Fruit fly (Drosophila melanogaster): ENCODE data around the gene Ube4A.

DNA sequence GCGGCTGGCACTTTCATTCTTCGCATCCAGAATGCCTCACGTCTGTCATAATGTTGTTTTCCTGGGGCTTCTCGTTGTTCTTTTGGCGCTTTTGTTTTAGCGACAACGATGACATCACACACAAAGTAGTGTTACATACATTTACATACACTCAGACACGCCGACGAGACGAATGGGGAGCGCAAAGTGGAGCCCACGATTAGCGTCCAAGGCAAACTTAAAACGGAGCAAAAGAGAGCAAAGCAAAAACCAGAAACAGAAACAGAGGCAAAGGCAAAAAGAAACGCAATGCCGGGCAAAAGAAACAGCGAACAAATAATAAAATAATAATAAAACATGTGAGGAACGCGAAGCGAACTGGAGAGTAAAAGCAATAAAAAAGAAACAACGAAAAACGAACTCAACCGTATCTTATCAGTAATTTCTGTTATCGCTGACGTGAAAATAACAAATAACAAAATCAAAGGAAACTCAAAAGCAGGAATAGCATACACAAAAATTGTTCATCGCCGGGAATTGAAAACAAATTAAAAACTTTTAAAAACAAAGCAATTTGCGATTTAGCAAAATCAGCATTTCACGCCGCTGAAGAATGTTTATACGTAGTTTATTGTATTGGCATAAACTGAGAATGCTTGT is 13.8 kb upstream of the Ube4A start:
- TF ChIP-seq CG32264 (GFP tag; optimal IDR thresholded peaks at IDR 0.05) (peak; percentile 11), pan (optimal IDR thresholded peaks at IDR 0.05) (no peak)

Measured in whole organism, wandering third instar larva.